Fruit fly (Drosophila melanogaster) S2 (cell line): ENCODE results near the gene RhoGDI.
A peak's percentile ranks its signal among the peaks of the same experiment; 100 is the strongest.

Source experiments
- CG8478 ChIP-seq: fragments of >200 bp; optimal IDR thresholded peaks from 2 replicates; lab custom pipeline; 2018
- CTCF ChIP-seq, 2 experiments: fragments of >200 bp; optimal IDR thresholded peaks; 2 replicates each; lab custom pipeline; 2018

RhoGDI gene

DNA sequence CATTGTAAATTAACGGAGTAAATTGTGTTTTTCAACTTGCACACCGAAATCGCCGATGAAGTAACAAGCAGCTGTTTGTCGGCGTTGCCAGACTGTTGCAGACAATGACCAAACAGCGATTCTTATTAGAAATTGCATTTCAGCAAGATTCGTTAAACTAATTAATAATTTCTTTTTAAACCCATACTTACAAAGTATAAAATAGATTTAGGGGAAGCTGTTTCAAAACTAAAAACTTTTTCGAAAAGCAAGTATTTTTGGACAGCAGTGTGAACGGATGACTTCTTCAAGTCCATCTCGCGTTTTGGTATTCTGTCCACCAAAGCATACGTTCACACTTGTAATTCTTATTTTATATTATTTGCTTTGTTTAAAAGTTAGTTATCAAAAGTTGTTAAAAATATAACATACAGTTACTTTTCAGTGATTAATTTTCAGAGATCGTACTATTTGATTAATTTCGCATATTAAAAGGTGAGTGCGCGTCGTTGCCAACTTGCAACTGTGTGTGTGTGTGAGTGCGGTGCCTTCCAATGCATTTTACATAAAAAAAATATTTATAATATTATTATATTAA lies at the start of gene RhoGDI, which contains the start of gene CG8004:
TSS of gene RhoGDI (plus strand) at position 309 of the 577 bp plus-strand sequence.
TSS of gene CG8004 (minus strand) at position 74 of the 577 bp plus-strand sequence.
- TF ChIP-seq CTCF (optimal IDR thresholded peaks at IDR 0.05; lab: Kevin White, UChicago) (no peak), CG8478 (lab: Kevin White, UChicago) (no peak)

DNA sequence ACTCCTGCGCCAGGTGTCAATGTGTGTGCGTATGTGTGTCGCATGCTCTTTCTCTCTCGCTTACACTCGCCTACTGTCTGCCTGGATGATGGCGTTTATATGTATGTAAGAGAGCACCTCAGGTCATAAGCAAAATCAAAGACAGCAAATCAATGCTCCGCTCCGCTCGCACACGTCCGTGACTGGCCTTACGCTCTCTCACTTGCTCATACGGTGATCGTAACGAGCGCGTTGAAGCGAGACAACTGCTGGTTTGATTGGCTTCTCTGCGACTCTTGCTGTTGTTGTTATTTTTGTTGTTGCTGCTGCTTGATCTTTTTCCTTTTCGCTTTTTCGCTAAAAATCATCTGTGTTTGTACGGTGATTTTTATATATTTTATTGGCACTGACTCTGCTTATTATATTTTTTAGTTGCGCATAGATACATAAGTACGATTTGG lies 33.0 kb upstream of the RhoGDI start:
- TF ChIP-seq CG8478 (lab: Kevin White, UChicago) (no peak), CTCF (optimal IDR thresholded peaks at IDR 0.05; lab: Kevin White, UChicago) (peak; percentile 17 to 49)

DNA sequence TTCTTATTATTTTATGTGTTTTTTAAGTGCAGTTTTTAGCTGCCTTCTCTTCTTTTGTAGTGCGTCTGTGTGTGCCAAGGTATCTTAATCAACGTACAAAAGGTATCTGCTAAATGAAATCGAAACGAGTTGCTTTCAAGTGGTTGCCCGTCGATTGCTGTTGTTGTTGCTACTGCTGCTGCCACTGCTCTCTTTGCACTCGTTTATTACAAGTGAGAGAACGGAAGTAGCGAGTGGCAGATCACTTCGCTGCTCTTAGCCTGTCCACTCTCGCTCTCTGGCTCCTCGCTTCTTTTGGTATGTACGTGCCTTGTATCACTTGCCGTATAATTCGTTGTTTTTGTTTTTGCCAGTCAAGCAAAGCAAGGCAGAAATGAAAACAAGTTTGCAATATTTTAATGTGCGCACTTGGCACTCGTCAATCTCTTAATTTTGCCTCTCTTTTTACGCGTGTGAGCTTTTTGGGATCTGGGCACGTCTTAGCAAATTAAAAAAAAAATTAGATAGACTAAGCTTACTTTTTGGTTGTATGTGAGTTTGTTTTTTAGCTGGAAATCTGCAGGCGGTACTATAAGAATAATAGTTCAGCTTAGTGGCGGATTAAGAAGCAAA lies 32.2 kb upstream of the RhoGDI start:
- TF ChIP-seq CTCF (optimal IDR thresholded peaks at IDR 0.05; lab: Kevin White, UChicago) (no peak), CG8478 (lab: Kevin White, UChicago) (no peak)

DNA sequence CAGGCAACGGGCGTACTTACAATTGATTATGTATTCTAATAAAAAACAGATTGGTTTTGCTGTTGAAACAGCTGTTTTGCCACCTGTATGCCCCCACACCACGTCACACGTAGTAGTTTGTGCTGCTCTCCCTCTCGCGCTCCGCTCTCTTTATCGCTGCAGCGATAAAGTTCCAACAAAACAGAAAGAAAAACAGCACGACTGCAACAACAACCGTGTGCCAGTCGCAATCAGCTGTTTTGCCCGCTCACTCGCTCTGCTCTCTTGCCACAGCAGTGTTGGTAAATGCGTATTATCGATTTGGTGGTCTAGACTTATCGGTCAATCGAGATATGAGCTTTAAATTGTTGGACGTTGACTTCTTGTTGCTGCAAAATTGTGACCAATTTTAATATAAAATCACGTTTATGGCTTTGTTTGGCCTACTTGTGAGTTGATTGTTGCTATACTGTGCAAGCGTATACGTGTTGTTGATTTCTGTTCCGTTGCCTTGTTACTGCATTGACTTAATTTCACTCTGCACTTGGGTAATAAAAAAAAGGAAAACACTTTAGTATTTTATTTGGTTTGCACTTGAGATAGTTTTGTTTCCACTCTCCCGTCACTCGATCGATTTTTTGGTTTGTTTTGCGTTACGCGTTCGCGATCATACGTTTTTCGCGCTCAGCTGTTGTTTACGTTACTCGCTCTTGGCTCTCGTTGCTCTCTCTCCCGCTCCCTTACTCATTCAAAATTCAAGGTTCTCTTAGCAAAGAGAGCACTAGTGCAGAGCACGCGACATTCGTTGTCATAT lies 31.5 kb upstream of the RhoGDI start:
- TF ChIP-seq CTCF (optimal IDR thresholded peaks at IDR 0.05; lab: Kevin White, UChicago): no peak

DNA sequence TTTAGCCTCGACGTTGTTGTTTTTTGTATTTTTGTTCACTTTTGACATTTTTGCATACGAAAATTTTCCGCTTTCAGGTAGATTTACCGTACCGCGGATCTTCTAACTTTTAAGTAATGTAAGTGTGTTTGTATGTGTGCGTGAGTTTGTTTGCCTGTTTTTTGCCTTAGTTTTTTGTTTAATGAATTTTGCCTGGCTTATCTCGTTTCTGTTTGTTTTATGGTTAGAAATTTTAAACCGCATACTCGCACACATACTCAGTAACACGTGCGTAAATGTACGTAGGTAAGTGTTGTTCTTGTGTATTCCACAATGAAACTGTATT lies 30.9 kb upstream of the RhoGDI start:
- no peak for TF ChIP-seq CG8478 (lab: Kevin White, UChicago)
- no peak for TF ChIP-seq CTCF (optimal IDR thresholded peaks at IDR 0.05; lab: Kevin White, UChicago)

DNA sequence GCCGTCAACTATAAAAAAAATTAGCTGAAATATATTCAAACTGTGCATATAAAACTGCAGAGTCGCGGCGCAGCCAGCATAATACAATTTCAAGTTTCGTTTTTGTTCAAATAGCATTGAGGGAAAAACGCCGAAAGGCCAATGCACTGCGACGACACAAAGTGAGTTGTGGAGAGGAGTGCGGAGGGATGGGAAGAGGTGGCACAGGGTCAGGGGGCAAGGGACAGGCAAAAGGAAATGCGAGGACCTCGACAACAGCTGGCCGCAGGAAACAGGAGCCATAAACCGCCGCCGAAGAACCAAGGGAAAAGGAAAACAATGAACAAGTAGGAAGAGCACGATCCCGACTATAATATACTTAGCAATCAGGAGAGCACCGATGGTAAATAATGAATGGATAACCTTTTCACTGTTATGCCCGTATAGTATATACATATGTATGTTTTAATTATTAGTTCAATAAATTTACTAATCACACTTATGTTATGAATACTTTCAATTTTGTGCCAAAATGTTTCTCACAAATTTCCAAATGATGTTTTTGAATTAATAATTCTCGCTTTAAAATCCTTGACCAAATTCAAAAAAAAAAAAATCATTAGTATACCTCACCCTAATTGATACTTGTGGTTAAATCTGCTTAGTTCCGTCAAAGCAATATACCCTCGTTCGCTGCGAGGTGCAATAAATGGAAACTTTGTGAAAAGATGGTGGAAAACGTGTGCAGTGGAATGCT lies 29.8 kb upstream of the RhoGDI start:
- no peak for TF ChIP-seq CTCF (optimal IDR thresholded peaks at IDR 0.05; lab: Kevin White, UChicago)

DNA sequence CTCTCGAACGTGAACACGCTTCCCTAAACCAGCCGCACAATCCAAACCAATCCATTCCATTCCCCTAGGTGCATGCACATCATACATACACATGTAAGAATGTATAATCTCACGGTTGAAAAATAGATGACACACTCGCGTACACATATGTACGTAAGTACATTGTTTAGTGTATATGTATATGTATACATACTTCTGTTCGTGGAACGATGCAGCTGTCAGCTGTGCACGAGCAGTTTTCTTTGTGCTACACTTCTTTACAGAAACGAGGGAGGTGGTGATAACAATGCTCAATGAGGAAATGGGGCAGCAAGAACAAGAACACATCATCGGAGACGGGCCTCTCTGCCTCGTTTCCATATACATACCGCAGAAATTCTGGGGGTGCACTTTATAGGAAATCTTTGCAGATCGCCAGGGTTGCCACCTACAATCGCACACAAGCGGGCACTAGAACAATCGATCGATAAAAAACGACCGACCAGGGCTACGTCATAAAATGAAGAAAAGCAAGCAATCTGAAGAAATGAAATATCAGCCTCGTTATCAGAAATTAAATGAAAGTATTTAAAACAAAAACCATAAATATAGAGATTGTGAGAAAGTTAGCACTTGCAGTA lies 29.1 kb upstream of the RhoGDI start:
- TF ChIP-seq CG8478 (lab: Kevin White, UChicago) (no peak), CTCF (optimal IDR thresholded peaks at IDR 0.05; lab: Kevin White, UChicago) (no peak)

DNA sequence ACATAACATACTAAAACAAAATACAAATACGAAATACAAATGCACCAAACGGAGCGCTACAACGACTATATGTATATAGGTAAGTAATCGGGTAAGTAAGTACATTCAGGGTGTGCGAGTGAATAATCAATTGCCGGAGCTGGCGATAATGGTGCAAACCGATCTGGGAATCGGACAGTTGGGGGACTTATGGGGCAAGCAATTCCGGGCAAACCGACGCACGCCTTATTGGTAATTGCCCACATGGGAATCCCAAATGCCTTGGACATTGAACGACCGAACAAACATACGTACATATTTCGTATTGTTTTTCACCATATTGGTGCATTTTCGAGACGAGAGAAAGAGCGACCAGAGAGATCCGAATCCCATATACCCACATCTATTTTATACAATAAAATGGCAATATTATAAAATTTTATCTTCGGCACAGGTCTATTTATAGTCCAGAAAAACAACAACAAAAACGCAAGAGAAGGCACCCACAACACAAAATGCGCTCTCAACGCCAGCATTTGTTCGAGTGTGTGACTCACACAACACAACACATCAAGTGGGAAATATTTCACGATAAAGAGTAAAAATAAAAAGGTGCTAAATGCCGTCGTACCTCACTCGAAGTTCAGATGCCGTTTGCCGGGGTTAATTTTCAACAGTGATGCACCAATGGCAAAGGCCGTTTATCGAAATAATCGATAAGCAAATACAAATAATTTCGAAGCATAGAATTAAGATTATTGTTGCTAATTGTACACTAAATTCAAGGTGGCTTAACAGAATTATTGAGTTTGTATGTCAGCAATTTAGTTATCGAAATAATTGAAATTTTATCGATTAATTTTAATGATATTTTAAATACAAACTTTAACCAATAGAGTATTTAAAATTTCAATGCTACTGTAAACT lies 28.1 kb upstream of the RhoGDI start:
- TF ChIP-seq CTCF (optimal IDR thresholded peaks at IDR 0.05; lab: Kevin White, UChicago): no peak
- no peak for TF ChIP-seq CG8478 (lab: Kevin White, UChicago)

DNA sequence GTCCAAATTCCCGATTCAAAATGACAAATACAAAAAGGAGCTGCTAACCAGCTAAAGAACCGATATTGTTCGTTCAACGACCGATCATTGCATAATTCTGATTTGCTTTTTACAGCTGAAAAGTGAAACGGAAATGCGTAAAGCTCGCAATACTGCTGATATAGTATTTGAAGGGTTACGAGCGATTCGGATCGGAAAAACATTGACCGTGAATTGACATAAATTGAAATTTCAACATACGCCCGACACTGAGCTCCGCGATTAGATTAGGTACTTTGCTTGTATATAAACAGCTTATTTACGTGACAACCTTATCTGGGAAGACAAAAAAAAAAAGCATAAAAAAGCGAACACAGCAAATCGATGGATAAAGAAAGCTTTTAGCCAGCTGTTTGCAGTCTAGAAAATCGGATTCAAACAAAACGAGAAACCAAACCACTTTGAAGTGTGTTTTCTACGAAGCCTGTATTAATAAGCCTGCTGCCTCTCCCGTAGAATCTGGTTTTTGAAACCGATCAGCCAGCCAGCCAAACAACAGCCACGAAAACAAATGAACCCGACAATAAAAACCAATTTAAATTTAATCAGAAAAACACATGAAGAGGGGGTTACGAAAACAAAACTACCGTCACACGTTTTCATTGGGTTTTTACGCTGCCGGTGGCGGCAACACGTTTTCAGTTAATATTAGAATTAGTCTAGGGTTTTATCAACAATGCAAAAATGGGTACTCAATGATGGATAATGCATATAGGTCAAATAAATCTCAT lies 26.9 kb upstream of the RhoGDI start:
- TF ChIP-seq CG8478 (lab: Kevin White, UChicago): no peak

DNA sequence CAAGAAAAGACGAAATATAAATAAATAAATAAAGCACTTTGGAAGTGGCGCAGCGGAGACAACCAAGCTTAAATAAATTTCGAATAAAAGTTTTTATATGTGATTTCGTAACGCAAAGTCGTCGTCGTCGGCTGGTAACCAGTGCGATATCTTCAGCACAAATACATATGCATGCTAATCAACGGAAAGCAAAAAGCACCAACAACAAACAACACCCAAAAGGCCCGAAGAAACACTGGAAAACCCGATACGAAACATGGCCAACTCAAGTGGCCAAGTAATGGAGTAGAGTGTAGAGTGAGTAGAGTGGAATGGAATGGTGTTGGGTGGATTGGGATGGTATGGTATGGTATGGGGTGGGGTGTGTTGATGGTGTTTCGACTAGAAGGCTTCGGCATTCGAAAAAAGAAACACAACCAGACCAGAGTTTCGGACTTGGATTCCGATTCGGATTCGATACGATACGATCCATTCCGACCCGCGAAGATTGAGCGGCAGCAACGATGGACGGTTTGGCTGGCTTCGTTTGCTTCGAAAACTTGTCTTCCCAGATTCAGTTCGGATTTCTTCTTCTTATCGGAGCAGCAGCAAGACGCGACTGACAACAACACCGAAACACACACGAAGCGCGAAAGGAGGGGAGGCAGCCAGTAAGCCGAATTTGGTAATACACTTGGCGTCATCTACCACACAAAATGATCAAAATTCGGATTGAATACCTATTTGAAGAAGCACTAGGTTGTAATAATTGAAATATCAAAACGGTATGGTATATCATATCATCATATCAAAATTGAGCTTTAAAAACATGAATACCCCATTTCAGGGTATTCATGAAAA lies 25.8 kb upstream of the RhoGDI start:
- TF ChIP-seq CG8478 (lab: Kevin White, UChicago) (no peak), CTCF (optimal IDR thresholded peaks at IDR 0.05; lab: Kevin White, UChicago) (no peak)

DNA sequence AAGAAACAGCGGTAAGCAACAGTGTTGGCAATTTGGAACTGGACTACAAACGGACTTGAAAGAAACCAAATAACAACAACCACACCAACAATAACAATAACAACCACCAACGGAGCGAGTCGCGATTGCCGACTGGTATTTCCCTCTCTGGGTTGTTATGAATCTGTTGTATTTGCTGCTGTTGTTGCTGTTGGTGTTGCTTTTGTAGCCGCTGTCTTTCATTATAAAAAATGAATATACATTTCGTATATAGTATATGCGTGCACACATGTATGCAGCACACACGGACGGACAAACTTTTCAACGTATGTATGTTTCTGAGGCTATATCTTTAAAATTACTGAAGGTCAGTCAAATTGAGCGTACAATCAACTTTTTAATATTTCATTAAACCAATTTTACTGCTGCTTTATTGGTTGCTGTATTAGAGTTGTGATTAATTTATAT lies 25.1 kb upstream of the RhoGDI start:
- TF ChIP-seq CTCF (optimal IDR thresholded peaks at IDR 0.05; lab: Kevin White, UChicago) (no peak), CG8478 (lab: Kevin White, UChicago) (no peak)
